Fruit fly (Drosophila melanogaster): ENCODE measurements around the gene spidey.

DNA sequence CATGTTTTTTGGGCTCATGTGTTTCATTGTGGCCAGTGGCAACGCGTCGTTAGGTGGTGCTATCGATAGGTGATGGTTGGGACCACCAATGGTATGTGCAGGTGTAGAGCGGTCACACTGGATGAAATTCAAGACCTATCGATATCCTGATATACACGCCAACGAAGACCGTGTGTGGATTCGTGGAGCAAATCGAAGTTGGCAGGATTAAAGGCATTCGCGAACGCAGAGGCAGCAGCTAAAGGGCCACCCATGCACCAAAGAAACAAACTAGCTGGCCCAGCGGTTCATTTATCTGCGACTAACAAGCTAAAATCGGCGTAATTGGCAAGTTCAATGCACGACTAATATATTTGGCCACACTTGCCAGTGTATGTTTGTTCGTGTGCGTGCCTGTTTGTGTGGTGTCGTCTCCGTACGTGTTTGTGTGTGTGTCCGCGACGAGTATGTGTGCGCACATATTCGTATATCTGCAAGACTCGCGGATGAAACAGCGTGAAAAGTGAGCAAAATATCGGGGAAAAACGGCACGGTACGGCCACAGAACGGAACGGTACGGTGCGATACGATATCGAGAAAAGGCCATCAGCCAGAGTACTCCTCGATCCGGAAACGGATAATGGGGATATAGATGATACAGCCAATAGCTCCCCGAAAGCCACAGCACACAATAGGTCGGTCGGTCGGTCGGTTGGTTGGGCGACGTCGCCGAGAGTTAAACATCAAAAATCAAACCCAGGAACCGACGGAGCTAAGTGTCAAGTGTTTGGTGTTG lies 27.3 kb downstream of the spidey start, which contains the start of gene Ubr3:
- TF ChIP-seq rgr (GFP tag; optimal IDR thresholded peaks at IDR 0.05) (peak; percentile 1), tai (GFP tag; optimal IDR thresholded peaks at IDR 0.05) (no peak), Hr78 (GFP tag; optimal IDR thresholded peaks at IDR 0.05) (no peak), psq (GFP tag; optimal IDR thresholded peaks at IDR 0.05) (peak; percentile 27), dmrt93B (GFP tag; optimal IDR thresholded peaks at IDR 0.05) (no peak), brk (GFP tag; optimal IDR thresholded peaks at IDR 0.05) (no peak), Vsx2 (GFP tag; optimal IDR thresholded peaks at IDR 0.05; ENCODE audit: partially characterized antibody) (no peak), Myc (optimal IDR thresholded peaks at IDR 0.05) (no peak)

Data from whole organism, wandering third instar larva.